Worm (Caenorhabditis elegans): ENCODE data around the gene pes-9.

ce11 chrV:14556187-14556586 lies 40.6 kb downstream of the pes-9 start, which contains the start of gene srg-47:
- TF ChIP-seq aly-2 (tag; optimal IDR thresholded peaks at IDR 0.05) (no peak), ama-1 (optimal IDR thresholded peaks at IDR 0.05) (no peak), dpl-1 (GFP tag; optimal IDR thresholded peaks at IDR 0.05) (no peak), elt-2 (tag; optimal IDR thresholded peaks at IDR 0.05) (no peak), ceh-82 (tag; optimal IDR thresholded peaks at IDR 0.05) (no peak), nhr-76 (tag; optimal IDR thresholded peaks at IDR 0.05) (no peak), nhr-84 (tag; optimal IDR thresholded peaks at IDR 0.05) (no peak)

All from whole organism, L1 larva.